Worm (Caenorhabditis elegans) whole organism, L1 larva: ENCODE measurements around the gene F07G11.4.
"Not testable (repeated sequence)": the region's sequence is repeated elsewhere in the genome, so short reads cannot be mapped to it uniquely, and the experiment has no call there.

Experiments
- ama-1 ChIP-seq: fragments of 150-350 bp; optimal IDR thresholded peaks from 2 replicates; lab custom pipeline; 2014
- fkh-10 ChIP-seq: sonication (generic microtip); optimal IDR thresholded peaks from 2 replicates; lab custom pipeline; 2017; ENCODE audit warnings: missing biosample characterization, missing genetic modification reagents, missing genetic modification characterization
- fkh-4 ChIP-seq: sonication (generic microtip); optimal IDR thresholded peaks from 2 replicates; lab custom pipeline; 2016; ENCODE audit warnings: missing compliant biosample characterization, missing genetic modification characterization, borderline replicate concordance
- lsy-2 ChIP-seq, 2 experiments: fragments of 150-350 bp; optimal IDR thresholded peaks; 2 replicates each; lab custom pipeline; 2014; ENCODE audit warnings: missing biosample characterization in 2 of 2, missing genetic modification characterization in 2 of 2
- nhr-90 ChIP-seq: sonication (generic microtip); optimal IDR thresholded peaks from 2 replicates; lab custom pipeline; 2016; ENCODE audit warnings: mild to moderate bottlenecking, missing genetic modification characterization, missing compliant biosample characterization; ENCODE audit not compliant: poor library complexity
- snpc-4 ChIP-seq: fragments of 150-350 bp; optimal IDR thresholded peaks from 2 replicates; lab custom pipeline; 2014; ENCODE audit warnings: missing biosample characterization, missing genetic modification characterization
- unc-62 ChIP-seq: fragments of 150-350 bp; optimal IDR thresholded peaks from 2 replicates; lab custom pipeline; 2014; ENCODE audit warnings: missing biosample characterization, missing genetic modification reagents, missing genetic modification characterization
- zag-1 ChIP-seq: fragments of 150-350 bp; optimal IDR thresholded peaks from 2 replicates; lab custom pipeline; 2014; ENCODE audit warnings: missing biosample characterization, missing genetic modification characterization
- ztf-4 ChIP-seq: fragments of 150-350 bp; optimal IDR thresholded peaks from 2 replicates; lab custom pipeline; 2014; ENCODE audit warnings: missing biosample characterization, missing genetic modification characterization

DNA sequence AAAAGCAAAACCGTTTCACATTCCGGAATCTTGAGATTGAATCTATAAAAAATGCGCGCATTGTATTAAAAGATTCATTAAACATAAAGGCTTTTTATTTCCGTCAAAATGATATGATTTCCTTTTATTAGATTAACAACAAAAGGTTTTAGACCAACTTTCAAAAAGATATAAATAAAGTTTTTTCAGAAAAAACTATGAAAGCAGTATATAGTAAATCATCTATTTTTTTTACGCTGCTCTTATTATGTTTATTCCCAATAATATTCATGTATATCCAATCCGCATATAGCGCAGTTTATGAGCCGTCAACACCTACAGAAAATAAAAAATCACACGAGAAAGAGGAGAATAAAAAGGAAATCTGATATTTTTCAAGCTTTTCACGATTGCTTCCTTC, 9.3 kb upstream of the F07G11.4 start, which contains the start of gene F07G11.2:
- not testable (repeated sequence) for TF ChIP-seq zag-1 (tag; lab: Kevin White, UChicago); nhr-90 (tag; lab: Kevin White, UChicago); unc-62 (GFP tag; lab: Kevin White, UChicago); ama-1 (lab: Kevin White, UChicago); lsy-2 (tag; optimal IDR thresholded peaks at IDR 0.05; lab: Kevin White, UChicago); ztf-4 (tag; lab: Kevin White, UChicago); fkh-4 (tag; lab: Kevin White, UChicago); fkh-10 (GFP tag; lab: Kevin White, UChicago); snpc-4 (tag; lab: Kevin White, UChicago)
